Fruit fly (Drosophila melanogaster): ENCODE measurements around the gene Prosbeta7.

The Prosbeta7 gene

DNA sequence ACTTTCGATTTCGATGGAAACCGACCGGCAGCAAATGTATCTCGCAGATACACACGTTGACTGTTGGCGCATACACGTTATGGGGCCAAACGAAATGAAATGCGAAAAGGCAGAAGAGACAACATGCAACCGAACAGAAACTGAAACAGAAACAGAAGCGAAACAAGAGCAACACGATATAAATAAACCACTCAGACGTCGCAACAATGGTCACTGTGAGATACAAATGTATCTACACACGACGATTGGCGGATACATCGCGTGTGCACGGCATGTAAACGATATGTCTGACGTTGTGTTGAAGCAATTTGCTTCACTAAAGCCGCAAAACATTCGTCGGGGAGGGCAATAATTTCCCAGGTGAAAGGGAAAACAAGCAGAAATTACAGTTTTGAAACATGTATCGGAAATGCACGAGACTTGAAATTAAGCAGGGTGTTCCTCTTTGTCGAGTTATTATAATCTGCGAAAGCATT is 40.5 kb downstream of the Prosbeta7 start:
- TF ChIP-seq usp (GFP tag; optimal IDR thresholded peaks at IDR 0.05), result no peak
- TF ChIP-seq CG8478 (optimal IDR thresholded peaks at IDR 0.05), result no peak
- TF ChIP-seq EcR (GFP tag; optimal IDR thresholded peaks at IDR 0.05), result no peak
- no peak for TF ChIP-seq pan (optimal IDR thresholded peaks at IDR 0.05)
- TF ChIP-seq psq (optimal IDR thresholded peaks at IDR 0.05), result no peak
- no peak for TF ChIP-seq Dll (optimal IDR thresholded peaks at IDR 0.05)

DNA sequence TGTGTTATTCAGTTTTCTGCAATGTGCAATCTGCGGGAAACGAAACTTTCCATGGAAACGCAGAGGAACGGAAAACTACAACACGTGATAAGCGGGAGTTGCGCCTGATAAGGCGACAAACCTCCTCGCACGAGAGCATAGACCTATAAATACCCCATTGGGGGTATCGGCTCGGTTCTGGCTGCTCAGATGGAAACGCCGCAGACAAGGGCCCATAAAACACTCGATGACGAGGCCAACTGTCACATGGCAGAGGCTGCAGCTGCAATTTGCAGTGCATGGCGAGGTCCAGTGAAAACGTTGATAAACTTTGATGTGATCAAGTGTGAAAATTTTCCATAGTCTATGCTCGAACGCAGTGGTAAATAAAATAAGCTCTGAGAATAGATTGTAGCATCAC is 41.4 kb downstream of the Prosbeta7 start:
- TF ChIP-seq EcR (GFP tag; optimal IDR thresholded peaks at IDR 0.05) (peak in 1 of 2 experiments; percentile 26), usp (GFP tag; optimal IDR thresholded peaks at IDR 0.05) (no peak)

dm6 chr3R:5315871-5316270 is 42.3 kb downstream of the Prosbeta7 start:
- TF ChIP-seq usp (GFP tag; optimal IDR thresholded peaks at IDR 0.05), result no peak
- TF ChIP-seq psq (optimal IDR thresholded peaks at IDR 0.05), result no peak
- no peak for TF ChIP-seq pan (optimal IDR thresholded peaks at IDR 0.05)
- TF ChIP-seq EcR (GFP tag; optimal IDR thresholded peaks at IDR 0.05), result no peak
- no peak for TF ChIP-seq Dll (optimal IDR thresholded peaks at IDR 0.05)
- no peak for TF ChIP-seq CG8478 (optimal IDR thresholded peaks at IDR 0.05)

dm6 chr3R:5315050-5315643 is 43.0 kb downstream of the Prosbeta7 start:
- no peak for TF ChIP-seq usp (GFP tag; optimal IDR thresholded peaks at IDR 0.05)

dm6 chr3R:5310250-5310649 is 47.9 kb downstream of the Prosbeta7 start:
- TF ChIP-seq psq (optimal IDR thresholded peaks at IDR 0.05) (no peak), CG8478 (optimal IDR thresholded peaks at IDR 0.05) (no peak), EcR (GFP tag; optimal IDR thresholded peaks at IDR 0.05) (no peak), pan (optimal IDR thresholded peaks at IDR 0.05) (no peak), usp (GFP tag; optimal IDR thresholded peaks at IDR 0.05) (no peak), Dll (optimal IDR thresholded peaks at IDR 0.05) (no peak)

DNA sequence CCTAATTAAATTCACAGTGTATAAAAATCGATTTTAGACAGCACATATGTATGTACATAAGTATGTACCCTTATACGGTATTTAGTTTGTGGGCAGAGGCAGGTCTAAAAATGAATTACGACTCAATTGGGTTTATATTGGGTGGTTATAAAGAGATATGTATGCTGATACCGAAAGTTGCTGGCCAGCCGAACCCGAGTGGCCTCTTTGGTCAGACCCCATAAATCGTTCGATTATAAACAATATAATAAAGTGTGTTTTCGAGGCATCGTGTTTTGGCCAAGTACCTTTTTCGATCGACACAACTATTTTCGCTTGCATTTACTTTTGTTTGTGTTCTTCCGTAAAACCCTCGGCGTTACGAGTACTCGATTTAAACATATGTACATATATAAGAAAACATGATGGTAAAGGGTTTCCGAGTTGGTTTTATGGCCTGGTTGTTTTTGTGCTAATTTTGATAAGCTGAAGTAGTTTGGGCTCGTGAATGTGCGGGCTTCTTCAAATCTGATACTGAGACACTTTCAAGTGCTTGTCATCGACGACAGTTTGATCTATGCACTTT is 48.8 kb downstream of the Prosbeta7 start:
- no peak for TF ChIP-seq psq (optimal IDR thresholded peaks at IDR 0.05)
- no peak for TF ChIP-seq usp (GFP tag; optimal IDR thresholded peaks at IDR 0.05)
- no peak for TF ChIP-seq Dll (optimal IDR thresholded peaks at IDR 0.05)

dm6 chr3R:5308137-5308797 is 49.9 kb downstream of the Prosbeta7 start:
- TF ChIP-seq pan (optimal IDR thresholded peaks at IDR 0.05) (no peak), EcR (GFP tag; optimal IDR thresholded peaks at IDR 0.05) (no peak), usp (GFP tag; optimal IDR thresholded peaks at IDR 0.05) (no peak), Dll (optimal IDR thresholded peaks at IDR 0.05) (no peak), CG8478 (optimal IDR thresholded peaks at IDR 0.05) (no peak), psq (optimal IDR thresholded peaks at IDR 0.05) (no peak)
